Fruit fly (Drosophila melanogaster) whole organism, embryonic: ENCODE results near the gene IntS9.
A peak's percentile ranks its signal among the peaks of the same experiment; 100 is the strongest.

Experiments
- BEAF-32 ChIP-seq: fragments of 200-800 bp; sonication (Bioruptor generic); optimal IDR thresholded peaks from 3 replicates; lab custom pipeline; 2017; ENCODE audit warnings: missing biosample characterization, missing genetic modification characterization, mild to moderate bottlenecking, moderate library complexity, missing genetic modification reagents
- CG10267 ChIP-seq: fragments of 200-800 bp; sonication (Bioruptor generic); optimal IDR thresholded peaks from 2 replicates; lab custom pipeline; 2018; ENCODE audit warnings: missing biosample characterization, mild to moderate bottlenecking, missing genetic modification characterization, moderate library complexity
- CG12071 ChIP-seq: fragments of 200-800 bp; sonication (Bioruptor generic); optimal IDR thresholded peaks from 3 replicates; lab custom pipeline; 2018; ENCODE audit warnings: missing biosample characterization, mild to moderate bottlenecking, missing genetic modification characterization
- CG13287 ChIP-seq: fragments of 200-800 bp; sonication (Bioruptor generic); IDR thresholded peaks from 2 replicates; pipeline ENCODE4 v1.3.6; 2022; ENCODE audit warnings: missing biosample characterization, missing genetic modification characterization; ENCODE audit not compliant: partially characterized antibody
- CG13624 ChIP-seq: fragments of 200-800 bp; sonication (Bioruptor generic); optimal IDR thresholded peaks from 2 replicates; lab custom pipeline; 2016; ENCODE audit warnings: missing biosample characterization, missing genetic modification characterization
- CG14710 ChIP-seq: fragments of 200-800 bp; sonication (Bioruptor generic); optimal IDR thresholded peaks from 3 replicates; lab custom pipeline; 2019; ENCODE audit warnings: missing biosample characterization, mild to moderate bottlenecking, missing genetic modification characterization, moderate library complexity
- CG14860 ChIP-seq: fragments of 200-800 bp; sonication (Bioruptor generic); IDR thresholded peaks from 3 replicates; pipeline ENCODE4 v1.3.6; 2022; ENCODE audit warnings: missing biosample characterization, missing genetic modification characterization; ENCODE audit not compliant: partially characterized antibody
- CG17802 ChIP-seq: fragments of 200-800 bp; sonication (Bioruptor generic); optimal IDR thresholded peaks from 2 replicates; lab custom pipeline; 2018; ENCODE audit warnings: missing biosample characterization, mild to moderate bottlenecking, missing genetic modification characterization, moderate library complexity
- CG2116 ChIP-seq: fragments of 200-800 bp; sonication (Bioruptor generic); optimal IDR thresholded peaks from 3 replicates; lab custom pipeline; 2018; ENCODE audit warnings: missing biosample characterization, mild to moderate bottlenecking, missing genetic modification characterization
- CG2889 ChIP-seq: fragments of 200-800 bp; sonication (Bioruptor generic); IDR thresholded peaks from 3 replicates; pipeline ENCODE4 v1.3.6; 2022; ENCODE audit warnings: missing biosample characterization, missing genetic modification characterization
- CG34224 ChIP-seq: fragments of 200-800 bp; sonication (Bioruptor generic); IDR thresholded peaks from 3 replicates; pipeline ENCODE4 v1.3.6; 2022; ENCODE audit warnings: missing biosample characterization, missing genetic modification characterization; ENCODE audit not compliant: partially characterized antibody
- CG6791 ChIP-seq: fragments of 200-800 bp; sonication (Bioruptor generic); IDR thresholded peaks from 3 replicates; pipeline ENCODE4 v1.3.6; 2022; ENCODE audit warnings: missing biosample characterization, missing genetic modification characterization; ENCODE audit not compliant: partially characterized antibody
- CG9797 ChIP-seq: fragments of 200-800 bp; sonication (Bioruptor generic); optimal IDR thresholded peaks from 3 replicates; lab custom pipeline; 2018; ENCODE audit warnings: missing biosample characterization, mild to moderate bottlenecking, missing genetic modification characterization
- Dref ChIP-seq: fragments of 200-800 bp; sonication (Bioruptor generic); IDR thresholded peaks from 2 replicates; pipeline ENCODE4 v1.3.6; 2022; ENCODE audit warnings: missing biosample characterization, missing genetic modification characterization
- E2f2 ChIP-seq: fragments of 200-800 bp; sonication (Bioruptor generic); IDR thresholded peaks from 2 replicates; pipeline ENCODE4 v1.3.6; 2022; ENCODE audit warnings: missing biosample characterization, missing genetic modification characterization
- Ets97D ChIP-seq: fragments of 200-800 bp; sonication (Bioruptor generic); optimal IDR thresholded peaks from 3 replicates; lab custom pipeline; 2016; ENCODE audit warnings: missing biosample characterization, missing genetic modification characterization
- Fer3 ChIP-seq: fragments of 200-800 bp; sonication (Bioruptor generic); optimal IDR thresholded peaks from 2 replicates; lab custom pipeline; 2018; ENCODE audit warnings: missing biosample characterization, mild to moderate bottlenecking, missing genetic modification characterization, moderate library complexity
- HLH3B ChIP-seq: fragments of 200-800 bp; sonication (Bioruptor generic); IDR thresholded peaks from 2 replicates; pipeline ENCODE4 v1.3.6; 2022; ENCODE audit warnings: missing biosample characterization, missing genetic modification characterization
- HLH4C ChIP-seq: fragments of 200-800 bp; sonication (Bioruptor generic); IDR thresholded peaks from 3 replicates; pipeline ENCODE4 v1.3.6; 2022; ENCODE audit warnings: missing biosample characterization, missing genetic modification characterization; ENCODE audit not compliant: partially characterized antibody
- HmgZ ChIP-seq: fragments of 200-800 bp; sonication (Bioruptor generic); optimal IDR thresholded peaks from 2 replicates; lab custom pipeline; 2018; ENCODE audit warnings: missing biosample characterization, mild to moderate bottlenecking, missing genetic modification characterization
- Lhr ChIP-seq: fragments of 200-800 bp; sonication (Bioruptor generic); optimal IDR thresholded peaks from 3 replicates; lab custom pipeline; 2017; ENCODE audit warnings: mild to moderate bottlenecking, missing biosample characterization, missing genetic modification reagents, missing genetic modification characterization
- Myb ChIP-seq: fragments of 200-800 bp; sonication (Bioruptor generic); optimal IDR thresholded peaks from 2 replicates; lab custom pipeline; 2016; ENCODE audit warnings: missing biosample characterization, missing genetic modification characterization
- NK7.1 ChIP-seq: fragments of 200-800 bp; sonication (Bioruptor generic); optimal IDR thresholded peaks from 3 replicates; lab custom pipeline; 2016; ENCODE audit warnings: missing biosample characterization, missing genetic modification characterization
- Scr ChIP-seq: fragments of 200-800 bp; sonication (Bioruptor generic); IDR thresholded peaks from 2 replicates; pipeline ENCODE4 v1.3.6; 2022; ENCODE audit warnings: missing biosample characterization, missing genetic modification characterization; ENCODE audit not compliant: partially characterized antibody
- Sry-δ ChIP-seq: fragments of 200-800 bp; sonication (Bioruptor generic); optimal IDR thresholded peaks from 2 replicates; lab custom pipeline; 2016; ENCODE audit warnings: missing biosample characterization, missing genetic modification characterization
- ato ChIP-seq: fragments of 200-800 bp; sonication (Bioruptor generic); IDR thresholded peaks from 2 replicates; pipeline ENCODE4 v1.3.6; 2022; ENCODE audit warnings: missing biosample characterization, missing genetic modification characterization; ENCODE audit not compliant: partially characterized antibody
- bab2 ChIP-seq: fragments of 200-800 bp; sonication (Bioruptor generic); optimal IDR thresholded peaks from 2 replicates; lab custom pipeline; 2016; ENCODE audit warnings: missing biosample characterization, missing genetic modification characterization
- bbx ChIP-seq: fragments of 200-800 bp; sonication (Bioruptor generic); IDR thresholded peaks from 2 replicates; pipeline ENCODE4 v1.3.6; 2022; ENCODE audit warnings: missing biosample characterization, missing genetic modification characterization; ENCODE audit not compliant: partially characterized antibody
- crol ChIP-seq: fragments of 200-800 bp; sonication (Bioruptor generic); IDR thresholded peaks from 2 replicates; pipeline ENCODE4 v1.3.6; 2022; ENCODE audit warnings: missing biosample characterization, missing genetic modification characterization
- gfzf ChIP-seq: fragments of 200-800 bp; sonication (Bioruptor generic); optimal IDR thresholded peaks from 2 replicates; lab custom pipeline; 2016; ENCODE audit warnings: missing biosample characterization, mild to moderate bottlenecking, missing genetic modification characterization, moderate library complexity
- grau ChIP-seq: fragments of 200-800 bp; optimal IDR thresholded peaks from 3 replicates; lab custom pipeline; 2019; ENCODE audit warnings: missing biosample characterization, mild to moderate bottlenecking, missing genetic modification characterization, moderate library complexity
- grn ChIP-seq: fragments of 200-800 bp; sonication (Bioruptor generic); optimal IDR thresholded peaks from 3 replicates; lab custom pipeline; 2017; ENCODE audit warnings: missing biosample characterization, missing genetic modification characterization
- jing ChIP-seq: fragments of 200-800 bp; sonication (Bioruptor generic); optimal IDR thresholded peaks from 2 replicates; lab custom pipeline; 2018; ENCODE audit warnings: missing biosample characterization, mild to moderate bottlenecking, missing genetic modification characterization
- lbe ChIP-seq: fragments of 200-800 bp; sonication (Bioruptor generic); optimal IDR thresholded peaks from 2 replicates; lab custom pipeline; 2016; ENCODE audit warnings: missing biosample characterization, mild to moderate bottlenecking, missing genetic modification characterization
- mirr ChIP-seq: fragments of 200-800 bp; sonication (Bioruptor generic); optimal IDR thresholded peaks from 3 replicates; lab custom pipeline; 2018; ENCODE audit warnings: missing biosample characterization, mild to moderate bottlenecking, missing genetic modification characterization
- row ChIP-seq: fragments of 200-800 bp; sonication (Bioruptor generic); IDR thresholded peaks from 3 replicates; pipeline ENCODE4 v1.3.6; 2022; ENCODE audit warnings: missing biosample characterization, missing genetic modification characterization
- run ChIP-seq: fragments of 200-800 bp; sonication (Bioruptor generic); optimal IDR thresholded peaks from 3 replicates; lab custom pipeline; 2018; ENCODE audit warnings: missing biosample characterization, mild to moderate bottlenecking, missing genetic modification characterization
- sd ChIP-seq: fragments of 200-800 bp; sonication (Bioruptor generic); optimal IDR thresholded peaks from 3 replicates; lab custom pipeline; 2018; ENCODE audit warnings: missing biosample characterization, mild to moderate bottlenecking, missing genetic modification characterization, moderate library complexity
- sens ChIP-seq: fragments of 200-800 bp; sonication (Bioruptor generic); peaks from one replicate; lab custom pipeline; 2016; ENCODE audit warnings: missing biosample characterization, missing genetic modification characterization
- stwl ChIP-seq: fragments of 200-800 bp; sonication (Bioruptor generic); optimal IDR thresholded peaks from 3 replicates; lab custom pipeline; 2018; ENCODE audit warnings: missing biosample characterization, mild to moderate bottlenecking, missing genetic modification characterization, moderate library complexity
- unc-4 ChIP-seq: fragments of 200-800 bp; sonication (Bioruptor generic); IDR thresholded peaks from 2 replicates; pipeline ENCODE4 v1.3.6; 2022; ENCODE audit warnings: missing biosample characterization, missing genetic modification characterization; ENCODE audit not compliant: partially characterized antibody

Gene IntS9

DNA sequence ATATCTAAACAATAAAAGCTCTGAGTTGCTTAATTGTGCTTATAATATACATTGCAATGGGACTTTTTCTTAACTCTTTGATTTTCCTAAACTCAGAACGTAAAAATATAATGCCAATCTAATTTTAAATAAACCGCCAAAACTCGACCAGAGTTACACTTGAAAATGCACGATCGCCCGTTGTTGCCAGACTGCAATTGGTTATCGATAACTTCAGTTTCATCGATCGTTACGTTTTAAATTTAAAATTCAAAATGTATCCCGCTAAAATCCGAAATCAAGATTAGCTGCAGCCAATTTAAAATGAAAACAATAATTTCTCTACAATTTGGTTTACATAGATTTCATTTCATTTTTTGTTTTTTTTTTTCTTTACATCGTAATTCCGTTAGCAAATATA lies 33.7 kb upstream of the IntS9 start (continued):
- 0 out of 3 replicates have a peak, but pooled peaks have one; percentile 36 for TF ChIP-seq CG14860 (GFP tag; lab: Robert Waterston, UW)
- peak; percentile 57 for TF ChIP-seq CG14710 (tag; lab: Kevin White, UChicago)
- no peak for TF ChIP-seq CG13624 (GFP tag; lab: Kevin White, UChicago)
- no peak for TF ChIP-seq CG12071 (GFP tag; lab: Kevin White, UChicago)
- peak; percentile 51 for TF ChIP-seq BEAF-32
- peak; percentile 9 for TF ChIP-seq CG9797 (GFP tag; lab: Kevin White, UChicago)
- peak; percentile 55; the same call in 2 of the 3 replicates for TF ChIP-seq CG34224 (GFP tag; lab: Robert Waterston, UW)
- no peak for TF ChIP-seq run (tag; lab: Kevin White, UChicago)
- peak; percentile 16; the same call in 1 of the 2 replicates for TF ChIP-seq Scr (GFP tag; lab: Robert Waterston, UW)
- peak; percentile 98 for TF ChIP-seq CG2116 (GFP tag; lab: Kevin White, UChicago)
- TF ChIP-seq CG13287: peak; percentile 48
- TF ChIP-seq crol: no peak
- peak; percentile 58 for TF ChIP-seq stwl (tag; lab: Kevin White, UChicago)
- TF ChIP-seq gfzf (GFP tag; lab: Kevin White, UChicago): peak; percentile 28
- peak; percentile 71 for TF ChIP-seq Ets97D (GFP tag; lab: Kevin White, UChicago)
- peak; percentile 93 for TF ChIP-seq Dref
- TF ChIP-seq CG10267 (tag; lab: Kevin White, UChicago): peak; percentile 31
- peak; percentile 37 for TF ChIP-seq grn (GFP tag; lab: Kevin White, UChicago)
- TF ChIP-seq HLH3B (GFP tag; lab: Robert Waterston, UW): no peak
- TF ChIP-seq bab2 (GFP tag; lab: Kevin White, UChicago): no peak
- peak; percentile 44; the same call in 1 of the 3 replicates for TF ChIP-seq HLH4C
- TF ChIP-seq sd (tag; lab: Kevin White, UChicago): peak; percentile 41
- peak; percentile 37; the same call in 1 of the 2 replicates for TF ChIP-seq unc-4
- 0 out of 2 replicates have a peak, but pooled peaks have one; percentile 28 for TF ChIP-seq ato
- peak; percentile 48 for TF ChIP-seq lbe (GFP tag; lab: Kevin White, UChicago)
- no peak for TF ChIP-seq NK7.1 (GFP tag; lab: Kevin White, UChicago)
- TF ChIP-seq grau (tag; lab: Kevin White, UChicago): no peak
- TF ChIP-seq mirr: no peak
- peak; percentile 35; the same call in 1 of the 2 replicates for TF ChIP-seq bbx
- peak; percentile 99 for TF ChIP-seq E2f2 (GFP tag; lab: Robert Waterston, UW)
- TF ChIP-seq CG17802 (tag; lab: Kevin White, UChicago): no peak
- TF ChIP-seq jing: no peak
- TF ChIP-seq CG6791: peak; percentile 46; the same call in 1 of the 3 replicates
- peak; percentile 65 for TF ChIP-seq Sry-δ (GFP tag; lab: Kevin White, UChicago)
- TF ChIP-seq HmgZ (tag; lab: Kevin White, UChicago): peak; percentile 42
- no peak for TF ChIP-seq Fer3 (tag; lab: Kevin White, UChicago)
- no peak for TF ChIP-seq sens (GFP tag; lab: Kevin White, UChicago)
- TF ChIP-seq Myb: peak; percentile 98
- TF ChIP-seq row: no peak
- peak; percentile 33 for TF ChIP-seq Lhr
- no peak for TF ChIP-seq CG2889 (GFP tag; lab: Robert Waterston, UW)
